Worm (Caenorhabditis elegans): ENCODE data around the gene R10H10.4.

R10H10.4 gene

ce11 chrIV:10367740-10368246 lies 27.0 kb downstream of the R10H10.4 start, which contains the start of gene pges-2:
TSS of gene pges-2 (minus strand) at chrIV:10367790.
- no peak for TF ChIP-seq blmp-1 (tag; optimal IDR thresholded peaks at IDR 0.05)
- no peak for TF ChIP-seq tbx-8 (GFP tag; optimal IDR thresholded peaks at IDR 0.05)
- TF ChIP-seq lin-13 (tag; optimal IDR thresholded peaks at IDR 0.05): no peak
- TF ChIP-seq M03D4.4 (tag; optimal IDR thresholded peaks at IDR 0.05): no peak
- TF ChIP-seq nhr-12 (tag; optimal IDR thresholded peaks at IDR 0.05): no peak
- TF ChIP-seq zip-8 (tag; optimal IDR thresholded peaks at IDR 0.05): no peak
- TF ChIP-seq sem-2 (GFP tag; optimal IDR thresholded peaks at IDR 0.05): no peak
- no peak for TF ChIP-seq ceh-43 (GFP tag; optimal IDR thresholded peaks at IDR 0.05)
- no peak for TF ChIP-seq drap-1 (GFP tag; optimal IDR thresholded peaks at IDR 0.05)
- no peak for TF ChIP-seq unc-39 (tag; optimal IDR thresholded peaks at IDR 0.05)
- no peak for TF ChIP-seq nhr-76 (tag; optimal IDR thresholded peaks at IDR 0.05)
- no peak for TF ChIP-seq ceh-83 (GFP tag; optimal IDR thresholded peaks at IDR 0.05)
- peak; percentile 12 for TF ChIP-seq lsy-2 (tag; optimal IDR thresholded peaks at IDR 0.05)
- peak; percentile 0 for TF ChIP-seq unc-120 (tag; optimal IDR thresholded peaks at IDR 0.05; ENCODE audit: poor library complexity, severe bottlenecking)
- TF ChIP-seq cnd-1 (tag; optimal IDR thresholded peaks at IDR 0.05): no peak
- TF ChIP-seq ceh-39 (tag; optimal IDR thresholded peaks at IDR 0.05): no peak
- no peak for TF ChIP-seq lin-32 (GFP tag; optimal IDR thresholded peaks at IDR 0.05)
- no peak for TF ChIP-seq elt-1 (tag; optimal IDR thresholded peaks at IDR 0.05; ENCODE audit: borderline replicate concordance, insufficient read depth)
- TF ChIP-seq ces-1 (GFP tag; optimal IDR thresholded peaks at IDR 0.05): peak; percentile 52
- TF ChIP-seq mls-2 (tag; optimal IDR thresholded peaks at IDR 0.05): no peak
- TF ChIP-seq nhr-2 (tag; optimal IDR thresholded peaks at IDR 0.05): no peak
- no peak for TF ChIP-seq ham-2 (GFP tag; optimal IDR thresholded peaks at IDR 0.05)

ce11 chrIV:10366018-10366417 lies 28.7 kb downstream of the R10H10.4 start, which contains the start of gene sir-2.1:
TSS of gene sir-2.1 (minus strand) at chrIV:10366229.
- no peak for TF ChIP-seq nhr-237 (tag; optimal IDR thresholded peaks at IDR 0.05)
- TF ChIP-seq unc-39 (tag; optimal IDR thresholded peaks at IDR 0.05): no peak
- TF ChIP-seq sptf-1 (tag; optimal IDR thresholded peaks at IDR 0.05): no peak
- peak; percentile 47 for TF ChIP-seq mep-1 (tag; optimal IDR thresholded peaks at IDR 0.05)
- TF ChIP-seq lsy-2 (tag; optimal IDR thresholded peaks at IDR 0.05): peak; percentile 14
- no peak for TF ChIP-seq nhr-2 (tag; optimal IDR thresholded peaks at IDR 0.05)
- TF ChIP-seq ces-1 (GFP tag; optimal IDR thresholded peaks at IDR 0.05): peak; percentile 46
- peak; percentile 8 for TF ChIP-seq lin-13 (tag; optimal IDR thresholded peaks at IDR 0.05)
- no peak for TF ChIP-seq blmp-1 (tag; optimal IDR thresholded peaks at IDR 0.05)

- TF ChIP-seq mls-2 (tag; optimal IDR thresholded peaks at IDR 0.05): no peak
- no peak for TF ChIP-seq mab-5 (tag; optimal IDR thresholded peaks at IDR 0.05)
- TF ChIP-seq bed-3 (GFP tag; optimal IDR thresholded peaks at IDR 0.05): no peak
Measured at ce11 chrIV:10360336-10360735, 34.4 kb downstream of the R10H10.4 start, which contains the start of gene ugt-59. TSS of gene ugt-59 (plus strand) at chrIV:10360636.

ce11 chrIV:10357842-10358241 lies 36.9 kb downstream of the R10H10.4 start, which contains the start of gene gkow-1:
TSS of gene gkow-1 (plus strand) at chrIV:10358142.
- peak; percentile 35 for TF ChIP-seq ces-1 (GFP tag; optimal IDR thresholded peaks at IDR 0.05)
- TF ChIP-seq lin-32 (GFP tag; optimal IDR thresholded peaks at IDR 0.05): no peak
- no peak for TF ChIP-seq mab-5 (tag; optimal IDR thresholded peaks at IDR 0.05)

- TF ChIP-seq ceh-83 (GFP tag; optimal IDR thresholded peaks at IDR 0.05): no peak
Measured at ce11 chrIV:10357072-10357471, 37.7 kb downstream of the R10H10.4 start, which contains the start of gene R11A8.1. TSS of gene R11A8.1 (minus strand) at chrIV:10357172.

ce11 chrIV:10352243-10352642 lies 42.5 kb downstream of the R10H10.4 start, which contains the start of gene Y43C5B.2:
TSS of gene Y43C5B.2 (minus strand) at chrIV:10352343.
- TF ChIP-seq cnd-1 (tag; optimal IDR thresholded peaks at IDR 0.05): no peak
- no peak for TF ChIP-seq bed-3 (GFP tag; optimal IDR thresholded peaks at IDR 0.05)
- TF ChIP-seq blmp-1 (tag; optimal IDR thresholded peaks at IDR 0.05): no peak
- TF ChIP-seq sptf-1 (tag; optimal IDR thresholded peaks at IDR 0.05): no peak
- TF ChIP-seq unc-39 (tag; optimal IDR thresholded peaks at IDR 0.05): no peak
- no peak for TF ChIP-seq nhr-28 (tag; optimal IDR thresholded peaks at IDR 0.05)
- no peak for TF ChIP-seq ceh-83 (GFP tag; optimal IDR thresholded peaks at IDR 0.05)
- no peak for TF ChIP-seq nhr-2 (tag; optimal IDR thresholded peaks at IDR 0.05)
- TF ChIP-seq nhr-237 (tag; optimal IDR thresholded peaks at IDR 0.05): no peak
- TF ChIP-seq ceh-39 (tag; optimal IDR thresholded peaks at IDR 0.05): no peak
- TF ChIP-seq unc-62 (GFP tag; optimal IDR thresholded peaks at IDR 0.05): no peak
- no peak for TF ChIP-seq mab-5 (tag; optimal IDR thresholded peaks at IDR 0.05)
- TF ChIP-seq ces-1 (GFP tag; optimal IDR thresholded peaks at IDR 0.05): no peak
- TF ChIP-seq nhr-12 (tag; optimal IDR thresholded peaks at IDR 0.05): no peak
- no peak for TF ChIP-seq zip-8 (tag; optimal IDR thresholded peaks at IDR 0.05)
- TF ChIP-seq lin-32 (GFP tag; optimal IDR thresholded peaks at IDR 0.05): no peak
- TF ChIP-seq mls-2 (tag; optimal IDR thresholded peaks at IDR 0.05): no peak
- no peak for TF ChIP-seq hlh-1 (tag; optimal IDR thresholded peaks at IDR 0.05)
- no peak for TF ChIP-seq ceh-43 (GFP tag; optimal IDR thresholded peaks at IDR 0.05)
- no peak for TF ChIP-seq elt-3 (tag; optimal IDR thresholded peaks at IDR 0.05)

Measured in whole organism, mixed stage, embryonic.